Fruit fly (Drosophila melanogaster): ENCODE data around the gene Usp32.

The Usp32 gene

dm6 chr3L:19906780-19907705 lies 36.1 kb downstream of the Usp32 start (continued):
- peak; percentile 24 for TF ChIP-seq lilli (GFP tag; optimal IDR thresholded peaks at IDR 0.05)
- peak; percentile 14 for TF ChIP-seq CG12155 (GFP tag; optimal IDR thresholded peaks at IDR 0.05)
- peak; percentile 14 for TF ChIP-seq CG13624 (GFP tag; optimal IDR thresholded peaks at IDR 0.05)
- TF ChIP-seq emc (GFP tag; optimal IDR thresholded peaks at IDR 0.05), result peak; percentile 32
- TF ChIP-seq CG6689 (GFP tag; IDR thresholded peaks at IDR 0.05), result peak; percentile 23; the same call in 1 of the 2 replicates
- peak; percentile 46 for TF ChIP-seq cwo (GFP tag; optimal IDR thresholded peaks at IDR 0.05)
- TF ChIP-seq CG3995 (GFP tag; optimal IDR thresholded peaks at IDR 0.05), result no peak
- TF ChIP-seq CG17568 (GFP tag; optimal IDR thresholded peaks at IDR 0.05), result peak; percentile 70
- TF ChIP-seq CG7839 (tag; optimal IDR thresholded peaks at IDR 0.05), result peak; percentile 27
- peak; percentile 66 for TF ChIP-seq stc (GFP tag; IDR thresholded peaks at IDR 0.05)
- no peak; the same call in 2 of the 3 replicates for TF ChIP-seq CG34224 (GFP tag; IDR thresholded peaks at IDR 0.05; ENCODE audit: partially characterized antibody)
- peak; percentile 11 for TF ChIP-seq CG18476 (GFP tag; optimal IDR thresholded peaks at IDR 0.05)
- peak; percentile 58 for TF ChIP-seq CG14710 (tag; optimal IDR thresholded peaks at IDR 0.05)
- TF ChIP-seq prd (optimal IDR thresholded peaks at IDR 0.05), result no peak
- TF ChIP-seq prd (GFP tag; IDR thresholded peaks at IDR 0.05), result peak; percentile 61; the same call in 2 of the 3 replicates
- TF ChIP-seq vvl (GFP tag; IDR thresholded peaks at IDR 0.05), result peak; percentile 73
- no peak for TF ChIP-seq sna (GFP tag; IDR thresholded peaks at IDR 0.05; ENCODE audit: partially characterized antibody)
- TF ChIP-seq vnd (GFP tag; IDR thresholded peaks at IDR 0.05; ENCODE audit: partially characterized antibody), result no peak
- peak; percentile 53; the same call in 1 of the 2 replicates for TF ChIP-seq CG5953 (GFP tag; IDR thresholded peaks at IDR 0.05)
- TF ChIP-seq jigr1 (GFP tag; IDR thresholded peaks at IDR 0.05), result no peak
- peak; percentile 59 for TF ChIP-seq gem (tag; optimal IDR thresholded peaks at IDR 0.05)
- TF ChIP-seq MBD-R2 (GFP tag; IDR thresholded peaks at IDR 0.05), result peak; percentile 12; the same call in 1 of the 2 replicates
- peak; percentile 18; the same call in 1 of the 2 replicates for TF ChIP-seq CG10366 (GFP tag; IDR thresholded peaks at IDR 0.05)
- TF ChIP-seq aop (GFP tag; IDR thresholded peaks at IDR 0.05), result no peak
- TF ChIP-seq Ravus (GFP tag; IDR thresholded peaks at IDR 0.05), result no peak; the same call in 1 of the 2 replicates
- peak; percentile 59 for TF ChIP-seq ewg (GFP tag; optimal IDR thresholded peaks at IDR 0.05)
- peak; percentile 19 for TF ChIP-seq lbe (GFP tag; optimal IDR thresholded peaks at IDR 0.05)
- TF ChIP-seq toy (GFP tag; IDR thresholded peaks at IDR 0.05), result peak; percentile 21; the same call in 1 of the 2 replicates
- TF ChIP-seq Mes4 (GFP tag; optimal IDR thresholded peaks at IDR 0.05), result peak; percentile 55
- no peak for TF ChIP-seq esg (GFP tag; conservative IDR thresholded peaks at IDR 0.05)
- TF ChIP-seq ranshi (GFP tag; IDR thresholded peaks at IDR 0.05), result peak; percentile 66; the same call in 1 of the 2 replicates
- TF ChIP-seq CG34376 (GFP tag; optimal IDR thresholded peaks at IDR 0.05), result peak; percentile 94
- TF ChIP-seq lab (GFP tag; optimal IDR thresholded peaks at IDR 0.05), result peak; percentile 92
- no peak for TF ChIP-seq hth (optimal IDR thresholded peaks at IDR 0.05)
- peak; percentile 0 for TF ChIP-seq CG8388 (GFP tag; optimal IDR thresholded peaks at IDR 0.05)
- TF ChIP-seq Max (GFP tag; optimal IDR thresholded peaks at IDR 0.05), result peak; percentile 22
- peak; percentile 20 for TF ChIP-seq ems (GFP tag; optimal IDR thresholded peaks at IDR 0.05)
- no peak for TF ChIP-seq hbn (GFP tag; IDR thresholded peaks at IDR 0.05; ENCODE audit: partially characterized antibody)
- TF ChIP-seq Awh (GFP tag; IDR thresholded peaks at IDR 0.05), result peak; percentile 82
- TF ChIP-seq shn (GFP tag; optimal IDR thresholded peaks at IDR 0.05), result peak; percentile 51
- TF ChIP-seq unc-4 (GFP tag; IDR thresholded peaks at IDR 0.05; ENCODE audit: partially characterized antibody), result no peak
- TF ChIP-seq Jarid2 (GFP tag; optimal IDR thresholded peaks at IDR 0.05), result peak; percentile 59
- TF ChIP-seq oc (tag; optimal IDR thresholded peaks at IDR 0.05), result peak; percentile 71
- 0 out of 2 replicates have a peak, but pooled peaks have one; percentile 29 for TF ChIP-seq Adf1 (GFP tag; IDR thresholded peaks at IDR 0.05)
- TF ChIP-seq CG1647 (GFP tag; optimal IDR thresholded peaks at IDR 0.05), result peak; percentile 36
- no peak; the same call in 1 of the 2 replicates for TF ChIP-seq CG17612 (GFP tag; IDR thresholded peaks at IDR 0.05)
- TF ChIP-seq bcd (GFP tag; optimal IDR thresholded peaks at IDR 0.05), result peak; percentile 66
- peak; percentile 72 for TF ChIP-seq eyg (GFP tag; optimal IDR thresholded peaks at IDR 0.05)

Measured in whole organism, embryonic.